Worm (Caenorhabditis elegans): ENCODE data around the gene dnj-1.
A peak's percentile ranks its signal among the peaks of the same experiment; 100 is the strongest.

dnj-1 gene

ce11 chrIV:11314885-11315284, 16.0 kb downstream of the dnj-1 start, which contains the start of the genes B0035.3, B0035.22 and pfd-4 (continued):
- TF ChIP-seq efl-3 (GFP tag; optimal IDR thresholded peaks at IDR 0.05): no peak
- TF ChIP-seq mab-9 (GFP tag; IDR thresholded peaks at IDR 0.05): no peak
- no peak for TF ChIP-seq ztf-4 (tag; optimal IDR thresholded peaks at IDR 0.05)
- TF ChIP-seq egl-13 (tag; optimal IDR thresholded peaks at IDR 0.05): peak; percentile 70
- no peak for TF ChIP-seq F16B12.6 (tag; optimal IDR thresholded peaks at IDR 0.05)
- no peak for TF ChIP-seq vab-15 (tag; optimal IDR thresholded peaks at IDR 0.05)
- TF ChIP-seq irx-1 (tag; optimal IDR thresholded peaks at IDR 0.05): peak; percentile 83
- TF ChIP-seq C34B4.2 (tag; optimal IDR thresholded peaks at IDR 0.05): no peak
- no peak for TF ChIP-seq ets-5 (GFP tag; IDR thresholded peaks at IDR 0.05)
- TF ChIP-seq lir-3 (tag; optimal IDR thresholded peaks at IDR 0.05; ENCODE audit: poor library complexity): peak; percentile 90
- peak; percentile 80 for TF ChIP-seq dsc-1 (tag; optimal IDR thresholded peaks at IDR 0.05)
- peak; percentile 41 to 57 (median 45) for TF ChIP-seq dpl-1 (GFP tag; optimal IDR thresholded peaks at IDR 0.05)
- peak; percentile 77 for TF ChIP-seq lin-15B (tag; optimal IDR thresholded peaks at IDR 0.05)
- no peak for TF ChIP-seq nhr-77 (tag; optimal IDR thresholded peaks at IDR 0.05)
- TF ChIP-seq nhr-90 (tag; optimal IDR thresholded peaks at IDR 0.05; ENCODE audit: poor library complexity): peak; percentile 86
- TF ChIP-seq aly-2 (tag; optimal IDR thresholded peaks at IDR 0.05): peak; percentile 33
- no peak for TF ChIP-seq isw-1 (GFP tag; IDR thresholded peaks at IDR 0.05)
- TF ChIP-seq snu-23 (GFP tag; optimal IDR thresholded peaks at IDR 0.05): peak; percentile 76
- no peak for TF ChIP-seq hpl-2 (GFP tag; optimal IDR thresholded peaks at IDR 0.05)
- TF ChIP-seq nhr-20 (tag; optimal IDR thresholded peaks at IDR 0.05): peak; percentile 70
- no peak for TF ChIP-seq ceh-8 (GFP tag; optimal IDR thresholded peaks at IDR 0.05)
- TF ChIP-seq ces-1 (GFP tag; optimal IDR thresholded peaks at IDR 0.05): no peak
- peak; percentile 87 for TF ChIP-seq ceh-90 (tag; optimal IDR thresholded peaks at IDR 0.05)
- no peak for TF ChIP-seq ama-1 (optimal IDR thresholded peaks at IDR 0.05)
- peak; percentile 73 for TF ChIP-seq C04F5.9 (tag; optimal IDR thresholded peaks at IDR 0.05)
- no peak for TF ChIP-seq pag-3 (tag; optimal IDR thresholded peaks at IDR 0.05; ENCODE audit: borderline replicate concordance, insufficient read depth)
- no peak for TF ChIP-seq nhr-11 (tag; optimal IDR thresholded peaks at IDR 0.05)
- TF ChIP-seq nhr-47 (tag; optimal IDR thresholded peaks at IDR 0.05): peak; percentile 82
- TF ChIP-seq unc-86 (tag; optimal IDR thresholded peaks at IDR 0.05): peak; percentile 49
- no peak for TF ChIP-seq jun-1 (tag; optimal IDR thresholded peaks at IDR 0.05)
- TF ChIP-seq lin-14 (GFP tag; optimal IDR thresholded peaks at IDR 0.05): peak; percentile 74
- peak; percentile 39 for TF ChIP-seq blmp-1 (tag; optimal IDR thresholded peaks at IDR 0.05)
- TF ChIP-seq Y116A8C.19 (tag; optimal IDR thresholded peaks at IDR 0.05; ENCODE audit: borderline replicate concordance): peak; percentile 46
- peak; percentile 45 for TF ChIP-seq unc-130 (tag; optimal IDR thresholded peaks at IDR 0.05)
- peak; percentile 94 for TF ChIP-seq rnt-1 (tag; optimal IDR thresholded peaks at IDR 0.05)
- peak; percentile 84 for TF ChIP-seq fkh-4 (tag; optimal IDR thresholded peaks at IDR 0.05; ENCODE audit: borderline replicate concordance)
- TF ChIP-seq efl-1 (optimal IDR thresholded peaks at IDR 0.05): peak; percentile 14 to 60
- TF ChIP-seq efl-1 (GFP tag; optimal IDR thresholded peaks at IDR 0.05 in 1 of 2): peak; percentile 45 to 73
- TF ChIP-seq aha-1 (tag; optimal IDR thresholded peaks at IDR 0.05): no peak

- no peak for TF ChIP-seq aha-1 (tag; optimal IDR thresholded peaks at IDR 0.05)
- TF ChIP-seq pqm-1 (tag; optimal IDR thresholded peaks at IDR 0.05): no peak
- no peak for TF ChIP-seq swsn-7 (tag; optimal IDR thresholded peaks at IDR 0.05)
- no peak for TF ChIP-seq ztf-4 (tag; optimal IDR thresholded peaks at IDR 0.05)
- TF ChIP-seq sox-4 (tag; optimal IDR thresholded peaks at IDR 0.05): no peak
- peak; percentile 80 for TF ChIP-seq nhr-85 (tag)
- no peak for TF ChIP-seq fkh-4 (tag; optimal IDR thresholded peaks at IDR 0.05; ENCODE audit: borderline replicate concordance)
- TF ChIP-seq nhr-71 (tag; optimal IDR thresholded peaks at IDR 0.05): no peak
- TF ChIP-seq fkh-8 (tag; optimal IDR thresholded peaks at IDR 0.05): no peak
- TF ChIP-seq ztf-11 (tag; optimal IDR thresholded peaks at IDR 0.05): peak in 1 of 2 experiments; percentile 26
- no peak for TF ChIP-seq aly-2 (tag; optimal IDR thresholded peaks at IDR 0.05)
- TF ChIP-seq egl-27 (tag; optimal IDR thresholded peaks at IDR 0.05): no peak
- no peak for TF ChIP-seq unc-30 (tag; optimal IDR thresholded peaks at IDR 0.05)
- TF ChIP-seq skn-1 (tag; optimal IDR thresholded peaks at IDR 0.05): no peak
- no peak for TF ChIP-seq lin-35 (GFP tag; optimal IDR thresholded peaks at IDR 0.05)
- TF ChIP-seq snpc-4 (tag; optimal IDR thresholded peaks at IDR 0.05): no peak
- no peak for TF ChIP-seq nhr-90 (tag; optimal IDR thresholded peaks at IDR 0.05; ENCODE audit: poor library complexity)
- TF ChIP-seq alr-1 (tag; optimal IDR thresholded peaks at IDR 0.05; ENCODE audit: borderline replicate concordance): no peak
- no peak for TF ChIP-seq unc-130 (tag; optimal IDR thresholded peaks at IDR 0.05)
- TF ChIP-seq zag-1 (tag; optimal IDR thresholded peaks at IDR 0.05): no peak
- TF ChIP-seq nhr-11 (tag; optimal IDR thresholded peaks at IDR 0.05): no peak
- TF ChIP-seq sptf-1 (tag; optimal IDR thresholded peaks at IDR 0.05): no peak
These were observed 16.9 kb downstream of the dnj-1 start for ce11 chrIV:11315688-11316087.
